Worm (Caenorhabditis elegans) whole organism, young adult: ENCODE data around the gene C50F4.1.

Experiments used
- B0261.1 ChIP-seq: sonication (generic microtip); optimal IDR thresholded peaks from 2 replicates; lab custom pipeline; 2016; ENCODE audit warnings: mild to moderate bottlenecking, missing genetic modification characterization, moderate library complexity, missing compliant biosample characterization
- C06A6.2 ChIP-seq: fragments of 200-800 bp; sonication (Bioruptor generic); conservative IDR thresholded peaks from 2 replicates; pipeline ENCODE4 v1.3.6; 2022; ENCODE audit warnings: missing genetic modification characterization, missing compliant biosample characterization
- F22D6.2 ChIP-seq: sonication (generic microtip); optimal IDR thresholded peaks from 2 replicates; lab custom pipeline; 2016; ENCODE audit warnings: mild to moderate bottlenecking, missing genetic modification characterization, missing compliant biosample characterization
- F37B4.10 ChIP-seq: fragments of 200-800 bp; sonication (Bioruptor generic); IDR thresholded peaks from 2 replicates; pipeline ENCODE4 v1.3.6; 2022; ENCODE audit warnings: missing genetic modification characterization, missing compliant biosample characterization
- F52B5.7 ChIP-seq: sonication (generic microtip); optimal IDR thresholded peaks from 2 replicates; lab custom pipeline; 2016; ENCODE audit warnings: mild to moderate bottlenecking, missing genetic modification characterization, missing compliant biosample characterization
- F55B11.4 ChIP-seq: sonication (generic microtip); optimal IDR thresholded peaks from 2 replicates; lab custom pipeline; 2016; ENCODE audit warnings: missing compliant biosample characterization, missing genetic modification characterization, borderline replicate concordance; ENCODE audit not compliant: insufficient read depth
- K11D2.4 ChIP-seq: fragments of 200-800 bp; sonication (Bioruptor generic); IDR thresholded peaks from 2 replicates; pipeline ENCODE4 v1.3.6; 2022; ENCODE audit warnings: missing genetic modification reagents, missing genetic modification characterization, missing compliant biosample characterization
- T07F8.4 ChIP-seq: sonication (generic microtip); optimal IDR thresholded peaks from 2 replicates; lab custom pipeline; 2016; ENCODE audit warnings: mild to moderate bottlenecking, missing genetic modification characterization, moderate library complexity, missing compliant biosample characterization
- Y67H2A.10 ChIP-seq: fragments of 200-800 bp; sonication (Bioruptor generic); conservative IDR thresholded peaks from 2 replicates; pipeline ENCODE4 v1.3.6; 2022; ENCODE audit warnings: missing genetic modification reagents, missing genetic modification characterization, missing compliant biosample characterization
- Y79H2A.3 ChIP-seq: fragments of 200-800 bp; sonication (Bioruptor generic); conservative IDR thresholded peaks from 2 replicates; pipeline ENCODE4 v1.3.6; 2022; ENCODE audit warnings: missing genetic modification reagents, missing genetic modification characterization, missing compliant biosample characterization
- ZK185.1 ChIP-seq: sonication (generic microtip); optimal IDR thresholded peaks from 2 replicates; lab custom pipeline; 2016; ENCODE audit warnings: mild to moderate bottlenecking, missing genetic modification characterization, missing compliant biosample characterization; ENCODE audit not compliant: poor library complexity, severe bottlenecking
- atf-7 ChIP-seq: sonication (generic microtip); optimal IDR thresholded peaks from 2 replicates; lab custom pipeline; 2017; ENCODE audit warnings: mild to moderate bottlenecking, missing genetic modification characterization, missing compliant biosample characterization
- athp-1 ChIP-seq: sonication (generic microtip); optimal IDR thresholded peaks from 2 replicates; lab custom pipeline; 2017; ENCODE audit warnings: mild to moderate bottlenecking, missing genetic modification characterization, missing compliant biosample characterization
- attf-3 ChIP-seq: fragments of 200-800 bp; sonication (Bioruptor generic); conservative IDR thresholded peaks from 2 replicates; pipeline ENCODE4 v1.3.6; 2022; ENCODE audit warnings: missing genetic modification reagents, missing genetic modification characterization, missing compliant biosample characterization
- attf-6 ChIP-seq: fragments of 200-800 bp; sonication (Bioruptor generic); IDR thresholded peaks from 2 replicates; pipeline ENCODE4 v1.3.6; 2022; ENCODE audit warnings: missing genetic modification reagents, missing genetic modification characterization, missing compliant biosample characterization
- bed-1 ChIP-seq: fragments of 200-800 bp; sonication (Bioruptor generic); IDR thresholded peaks from 2 replicates; pipeline ENCODE4 v1.3.6; 2022; ENCODE audit warnings: missing genetic modification reagents, missing genetic modification characterization, missing compliant biosample characterization
- ccch-3 ChIP-seq: fragments of 200-800 bp; sonication (Bioruptor generic); optimal IDR thresholded peaks from 2 replicates; lab custom pipeline; 2018; ENCODE audit warnings: mild to moderate bottlenecking, missing genetic modification characterization, missing compliant biosample characterization
- ceh-27 ChIP-seq: fragments of 200-800 bp; sonication (Bioruptor generic); optimal IDR thresholded peaks from 2 replicates; lab custom pipeline; 2018; ENCODE audit warnings: mild to moderate bottlenecking, missing genetic modification characterization, moderate library complexity, missing compliant biosample characterization
- ceh-40 ChIP-seq: fragments of 200-800 bp; sonication (Bioruptor generic); IDR thresholded peaks from 2 replicates; pipeline ENCODE4 v1.3.6; 2022; ENCODE audit warnings: missing genetic modification characterization, missing compliant biosample characterization
- ceh-91 ChIP-seq: fragments of 200-800 bp; sonication (Bioruptor generic); IDR thresholded peaks from 2 replicates; pipeline ENCODE4 v1.3.6; 2022; ENCODE audit warnings: missing genetic modification reagents, missing genetic modification characterization, missing compliant biosample characterization
- dox-1 ChIP-seq: fragments of 200-800 bp; sonication (Bioruptor generic); IDR thresholded peaks from 2 replicates; pipeline ENCODE4 v1.3.6; 2022; ENCODE audit warnings: missing genetic modification reagents, missing genetic modification characterization, missing compliant biosample characterization
- dpff-1 ChIP-seq: sonication (generic microtip); optimal IDR thresholded peaks from 2 replicates; lab custom pipeline; 2017; ENCODE audit warnings: mild to moderate bottlenecking, missing genetic modification characterization, missing compliant biosample characterization
- egl-18 ChIP-seq: fragments of 200-800 bp; sonication (Bioruptor generic); IDR thresholded peaks from 2 replicates; pipeline ENCODE4 v1.3.6; 2022; ENCODE audit warnings: missing genetic modification reagents, missing genetic modification characterization, missing compliant biosample characterization
- egrh-3 ChIP-seq: fragments of 200-800 bp; sonication (Bioruptor generic); IDR thresholded peaks from 2 replicates; pipeline ENCODE4 v1.3.6; 2022; ENCODE audit warnings: missing genetic modification reagents, missing genetic modification characterization, missing compliant biosample characterization
- him-1 ChIP-seq: sonication (generic microtip); optimal IDR thresholded peaks from 2 replicates; lab custom pipeline; 2016; ENCODE audit warnings: missing genotype, missing genetic modification reagents, missing genetic modification characterization, missing compliant biosample characterization
- hmg-1.2 ChIP-seq: fragments of 200-800 bp; sonication (Bioruptor generic); IDR thresholded peaks from 2 replicates; pipeline ENCODE4 v1.3.6; 2022; ENCODE audit warnings: missing genetic modification reagents, missing genetic modification characterization, missing compliant biosample characterization
- hmg-20 ChIP-seq: fragments of 200-800 bp; sonication (Bioruptor generic); IDR thresholded peaks from 2 replicates; pipeline ENCODE4 v1.3.6; 2022; ENCODE audit warnings: missing genetic modification reagents, missing genetic modification characterization, missing compliant biosample characterization
- hrde-1 ChIP-seq: sonication (generic microtip); optimal IDR thresholded peaks from 2 replicates; lab custom pipeline; 2016; ENCODE audit warnings: missing genetic modification characterization, mild to moderate bottlenecking, missing compliant biosample characterization, moderate library complexity, missing genotype, missing genetic modification reagents, borderline replicate concordance
- hsf-1 ChIP-seq: fragments of 200-800 bp; sonication (Bioruptor generic); IDR thresholded peaks from 2 replicates; pipeline ENCODE4 v1.3.6; 2022; ENCODE audit warnings: missing genetic modification reagents, missing genetic modification characterization, missing compliant biosample characterization
- lag-1 ChIP-seq: fragments of 200-800 bp; sonication (Bioruptor generic); IDR thresholded peaks from 2 replicates; pipeline ENCODE4 v1.3.6; 2022; ENCODE audit warnings: missing genetic modification reagents, missing genetic modification characterization, missing compliant biosample characterization
- lin-40 ChIP-seq: sonication (generic microtip); optimal IDR thresholded peaks from 2 replicates; lab custom pipeline; 2016; ENCODE audit warnings: missing genetic modification characterization, mild to moderate bottlenecking, missing compliant biosample characterization, missing genotype, missing genetic modification reagents
- lir-1 ChIP-seq: fragments of 200-800 bp; sonication (Bioruptor generic); conservative IDR thresholded peaks from 2 replicates; pipeline ENCODE4 v1.3.6; 2022; ENCODE audit warnings: missing genetic modification reagents, missing genetic modification characterization, missing compliant biosample characterization
- madf-6 ChIP-seq: fragments of 200-800 bp; sonication (Bioruptor generic); IDR thresholded peaks from 2 replicates; pipeline ENCODE4 v1.3.6; 2022; ENCODE audit warnings: missing genetic modification reagents, missing genetic modification characterization, missing compliant biosample characterization
- madf-8 ChIP-seq: fragments of 200-800 bp; sonication (Bioruptor generic); conservative IDR thresholded peaks from 2 replicates; pipeline ENCODE4 v1.3.6; 2022; ENCODE audit warnings: missing genetic modification reagents, missing genetic modification characterization, missing compliant biosample characterization
- mcd-1 ChIP-seq: fragments of 200-800 bp; sonication (Bioruptor generic); IDR thresholded peaks from 2 replicates; pipeline ENCODE4 v1.3.6; 2022; ENCODE audit warnings: missing genetic modification reagents, missing genetic modification characterization, missing compliant biosample characterization
- nfyb-1 ChIP-seq: fragments of 200-800 bp; sonication (Bioruptor generic); IDR thresholded peaks from 2 replicates; pipeline ENCODE4 v1.3.6; 2022; ENCODE audit warnings: missing genetic modification reagents, missing genetic modification characterization, missing compliant biosample characterization
- nhr-120 ChIP-seq: fragments of 200-800 bp; sonication (Bioruptor generic); IDR thresholded peaks from 2 replicates; pipeline ENCODE4 v1.3.6; 2022; ENCODE audit warnings: missing genetic modification characterization, missing compliant biosample characterization
- nhr-80 ChIP-seq: sonication (generic microtip); optimal IDR thresholded peaks from 2 replicates; lab custom pipeline; 2016; ENCODE audit warnings: missing genetic modification characterization, missing compliant biosample characterization
- pbrm-1 ChIP-seq: fragments of 200-800 bp; sonication (Bioruptor generic); IDR thresholded peaks from 2 replicates; pipeline ENCODE4 v1.3.6; 2022; ENCODE audit warnings: missing genetic modification reagents, missing genetic modification characterization, missing compliant biosample characterization
- snpc-3.4 ChIP-seq: sonication (generic microtip); optimal IDR thresholded peaks from 2 replicates; lab custom pipeline; 2017; ENCODE audit warnings: missing genetic modification characterization, mild to moderate bottlenecking, missing compliant biosample characterization, antibody characterized with exemption, moderate library complexity, missing genotype, missing genetic modification reagents
- snpc-4 ChIP-seq, 5 experiments: fragments of 150-350 bp in 1 of 5; sonication (generic microtip) in 4 of 5; optimal IDR thresholded peaks; 2 replicates each; lab custom pipeline; 2014 to 2018; ENCODE audit warnings: missing genetic modification characterization in 5 of 5, missing biosample characterization in 3 of 5, antibody characterized with exemption in 2 of 5, mild to moderate bottlenecking in 2 of 5, missing compliant biosample characterization in 2 of 5, missing genotype in 2 of 5, moderate library complexity in 2 of 5, missing genetic modification reagents in 1 of 5
- ztf-18 ChIP-seq: sonication (generic microtip); optimal IDR thresholded peaks from 2 replicates; lab custom pipeline; 2016; ENCODE audit warnings: missing genotype, mild to moderate bottlenecking, missing genetic modification characterization, missing compliant biosample characterization
- ztf-22 ChIP-seq: fragments of 200-800 bp; sonication (Bioruptor generic); optimal IDR thresholded peaks from 2 replicates; lab custom pipeline; 2018; ENCODE audit warnings: mild to moderate bottlenecking, missing genetic modification characterization, moderate library complexity, missing compliant biosample characterization
- ztf-28 ChIP-seq: fragments of 200-800 bp; sonication (Bioruptor generic); IDR thresholded peaks from 2 replicates; pipeline ENCODE4 v1.3.6; 2022; ENCODE audit warnings: missing genetic modification reagents, missing genetic modification characterization, missing compliant biosample characterization
- ztf-6 ChIP-seq: fragments of 200-800 bp; sonication (Bioruptor generic); IDR thresholded peaks from 2 replicates; pipeline ENCODE4 v1.3.6; 2022; ENCODE audit warnings: missing genetic modification reagents, missing genetic modification characterization, missing compliant biosample characterization

Gene C50F4.1

ce11 chrV:9546860-9547269 is 20.3 kb downstream of the C50F4.1 start, which contains the start of gene his-37 (continued):
- TF ChIP-seq attf-3 (GFP tag; lab: Robert Waterston, UW) (peak; percentile 72), him-1 (no peak), mcd-1 (GFP tag; lab: Robert Waterston, UW) (peak; percentile 93), hmg-20 (GFP tag; lab: Robert Waterston, UW) (peak; percentile 71; the same call in 1 of the 2 replicates), hsf-1 (GFP tag; lab: Robert Waterston, UW) (no peak), ceh-27 (GFP tag; lab: Kevin White, UChicago) (peak; percentile 99), ceh-40 (no peak), madf-8 (GFP tag; lab: Robert Waterston, UW) (no peak), dox-1 (GFP tag; lab: Robert Waterston, UW) (peak; percentile 98), nhr-80 (peak; percentile 99), T07F8.4 (no peak), egl-18 (GFP tag; lab: Robert Waterston, UW) (peak; percentile 96), hrde-1 (no peak), atf-7 (tag; lab: Kevin White, UChicago) (peak; percentile 97), snpc-3.4 (tag; lab: Kevin White, UChicago) (peak; percentile 21), F22D6.2 (tag; lab: Kevin White, UChicago) (peak; percentile 92), B0261.1 (tag; lab: Kevin White, UChicago) (peak; percentile 29), athp-1 (tag; lab: Kevin White, UChicago) (peak; percentile 59), Y79H2A.3 (GFP tag; lab: Robert Waterston, UW) (no peak), C06A6.2 (GFP tag; lab: Robert Waterston, UW) (peak; percentile 96), Y67H2A.10 (GFP tag; lab: Robert Waterston, UW) (peak; percentile 52; the same call in 1 of the 2 replicates), lin-40 (tag; lab: Kevin White, UChicago) (peak; percentile 99), bed-1 (GFP tag; lab: Robert Waterston, UW) (no peak), madf-6 (GFP tag; lab: Robert Waterston, UW) (peak; percentile 33; the same call in 1 of the 2 replicates), F55B11.4 (tag; lab: Kevin White, UChicago) (no peak), F37B4.10 (peak; percentile 95), attf-6 (GFP tag; lab: Robert Waterston, UW) (no peak), dpff-1 (tag; lab: Kevin White, UChicago) (no peak), lag-1 (GFP tag; lab: Robert Waterston, UW) (no peak), ztf-18 (peak; percentile 91), snpc-4 (GFP tag; optimal IDR thresholded peaks at IDR 0.05; lab: Kevin White, UChicago) (peak; percentile 43), snpc-4 (tag; optimal IDR thresholded peaks at IDR 0.05; lab: Kevin White, UChicago) (peak; percentile 77 to 89 (median 84)), hmg-1.2 (GFP tag; lab: Robert Waterston, UW) (peak; percentile 69), F52B5.7 (tag; lab: Kevin White, UChicago) (no peak), ztf-28 (GFP tag; lab: Robert Waterston, UW) (0 out of 2 replicates have a peak, but pooled peaks have one; percentile 45), nhr-120 (GFP tag; lab: Robert Waterston, UW) (0 out of 2 replicates have a peak, but pooled peaks have one; percentile 57), ZK185.1 (tag; lab: Kevin White, UChicago) (peak; percentile 93), ceh-91 (GFP tag; lab: Robert Waterston, UW) (no peak), ztf-6 (GFP tag; lab: Robert Waterston, UW) (peak; percentile 93), ztf-22 (GFP tag; lab: Kevin White, UChicago) (peak; percentile 94), pbrm-1 (GFP tag; lab: Robert Waterston, UW) (peak; percentile 98), lir-1 (GFP tag; lab: Robert Waterston, UW) (peak; percentile 90), K11D2.4 (peak; percentile 98), nfyb-1 (GFP tag; lab: Robert Waterston, UW) (peak; percentile 97), ccch-3 (no peak), egrh-3 (GFP tag; lab: Robert Waterston, UW) (peak; percentile 40)
